Fruit fly (Drosophila melanogaster) whole organism, prepupa: Measurements from ENCODE around the gene GlyRS.

Experiments used
- CG11294 ChIP-seq: fragments of 200-800 bp; sonication (Bioruptor generic); IDR thresholded peaks from 2 replicates; pipeline ENCODE4 v1.3.6; 2022; ENCODE audit warnings: missing biosample characterization, missing genetic modification characterization
- CG11902 ChIP-seq: fragments of 200-800 bp; sonication (Bioruptor generic); optimal IDR thresholded peaks from 3 replicates; lab custom pipeline; 2016; ENCODE audit warnings: missing biosample characterization, missing genetic modification characterization
- CG34406 ChIP-seq: fragments of 200-800 bp; sonication (Bioruptor generic); optimal IDR thresholded peaks from 3 replicates; lab custom pipeline; 2016; ENCODE audit warnings: missing biosample characterization, missing genetic modification characterization
- CG4318 ChIP-seq: fragments of 200-800 bp; sonication (Bioruptor generic); optimal IDR thresholded peaks from 3 replicates; lab custom pipeline; 2017; ENCODE audit warnings: missing biosample characterization, mild to moderate bottlenecking, missing genetic modification characterization
- CG6854 ChIP-seq: fragments of 200-800 bp; sonication (Bioruptor generic); optimal IDR thresholded peaks from 2 replicates; lab custom pipeline; 2017; ENCODE audit warnings: missing biosample characterization, mild to moderate bottlenecking, missing genetic modification characterization
- CG8119 ChIP-seq: fragments of 200-800 bp; sonication (Bioruptor generic); IDR thresholded peaks from 3 replicates; pipeline ENCODE4 v1.3.6; 2022; ENCODE audit warnings: missing biosample characterization, missing genetic modification characterization
- Eip78C ChIP-seq: fragments of 200-800 bp; sonication (Bioruptor generic); peaks from one replicate; lab custom pipeline; 2016; ENCODE audit warnings: missing biosample characterization, missing genetic modification characterization
- Eip93F ChIP-seq: fragments of 200-800 bp; sonication (Bioruptor generic); optimal IDR thresholded peaks from 2 replicates; lab custom pipeline; 2016; ENCODE audit warnings: missing biosample characterization, mild to moderate bottlenecking, missing genetic modification characterization
- OdsH ChIP-seq: fragments of 200-800 bp; sonication (Bioruptor generic); optimal IDR thresholded peaks from 3 replicates; lab custom pipeline; 2016; ENCODE audit warnings: missing biosample characterization, missing genetic modification characterization
- achi ChIP-seq: fragments of 200-800 bp; sonication (Bioruptor generic); optimal IDR thresholded peaks from 3 replicates; lab custom pipeline; 2016; ENCODE audit warnings: missing biosample characterization, missing genetic modification characterization
- lz ChIP-seq: fragments of 200-800 bp; sonication (Bioruptor generic); optimal IDR thresholded peaks from 3 replicates; lab custom pipeline; 2016; ENCODE audit warnings: missing biosample characterization, missing genetic modification characterization
- salr ChIP-seq, 2 experiments: fragments of 200-800 bp; sonication (Bioruptor generic); optimal IDR thresholded peaks; 3 replicates each; lab custom pipeline; 2016 to 2018; ENCODE audit warnings: missing biosample characterization in 2 of 2, missing genetic modification characterization in 2 of 2, mild to moderate bottlenecking in 1 of 2
- svp ChIP-seq: fragments of 200-800 bp; sonication (Bioruptor generic); peaks from one replicate; lab custom pipeline; 2016; ENCODE audit warnings: missing biosample characterization, missing genetic modification characterization
- vri ChIP-seq: fragments of 200-800 bp; sonication (Bioruptor generic); optimal IDR thresholded peaks from 3 replicates; lab custom pipeline; 2016; ENCODE audit warnings: missing biosample characterization, mild to moderate bottlenecking, missing genetic modification characterization

dm6 chr3L:15054477-15054876 is 40.5 kb upstream of the GlyRS start, which contains the start of gene EAChm:
- no peak for TF ChIP-seq lz
- TF ChIP-seq svp (GFP tag; lab: Kevin White, UChicago) = no peak
- no peak for TF ChIP-seq CG11294 (GFP tag; lab: Robert Waterston, UW)
- TF ChIP-seq CG11902 = no peak
- no peak for TF ChIP-seq CG6854 (GFP tag; lab: Kevin White, UChicago)
- TF ChIP-seq vri (GFP tag; lab: Kevin White, UChicago) = no peak
- TF ChIP-seq achi (GFP tag; lab: Kevin White, UChicago) = no peak
- TF ChIP-seq Eip78C = no peak
- TF ChIP-seq Eip93F (GFP tag; lab: Kevin White, UChicago) = no peak
- TF ChIP-seq OdsH (GFP tag; lab: Kevin White, UChicago) = no peak
- TF ChIP-seq CG34406 (GFP tag; lab: Kevin White, UChicago) = no peak
- TF ChIP-seq CG8119 (GFP tag; lab: Robert Waterston, UW) = no peak
- TF ChIP-seq CG4318 (GFP tag; lab: Kevin White, UChicago) = no peak
- no peak for TF ChIP-seq salr (GFP tag; optimal IDR thresholded peaks at IDR 0.05; lab: Kevin White, UChicago)
